Worm (Caenorhabditis elegans) whole organism, L3 larva: ENCODE measurements around the gene Y61B8A.6.

Experiments
- aly-2 ChIP-seq: fragments of 150-350 bp; optimal IDR thresholded peaks from 2 replicates; lab custom pipeline; 2014; ENCODE audit warnings: missing biosample characterization, missing genetic modification characterization
- elt-1 ChIP-seq: fragments of 150-350 bp; optimal IDR thresholded peaks from 2 replicates; lab custom pipeline; 2014; ENCODE audit warnings: missing biosample characterization, missing genetic modification characterization
- jun-1 ChIP-seq: fragments of 150-350 bp; optimal IDR thresholded peaks from 2 replicates; lab custom pipeline; 2014; ENCODE audit warnings: missing biosample characterization, missing genetic modification reagents, missing genetic modification characterization
- snpc-4 ChIP-seq: fragments of 150-350 bp; optimal IDR thresholded peaks from 2 replicates; lab custom pipeline; 2014; ENCODE audit warnings: missing biosample characterization, missing genetic modification characterization

- TF ChIP-seq elt-1 (tag; lab: Kevin White, UChicago) (no peak), jun-1 (no peak), aly-2 (no peak), snpc-4 (tag; lab: Kevin White, UChicago) (no peak)
Measured at ce11 chrV:17296443-17296842, 44.7 kb downstream of the Y61B8A.6 start.
